Worm (Caenorhabditis elegans): ENCODE data around the gene fbxa-176.

DNA sequence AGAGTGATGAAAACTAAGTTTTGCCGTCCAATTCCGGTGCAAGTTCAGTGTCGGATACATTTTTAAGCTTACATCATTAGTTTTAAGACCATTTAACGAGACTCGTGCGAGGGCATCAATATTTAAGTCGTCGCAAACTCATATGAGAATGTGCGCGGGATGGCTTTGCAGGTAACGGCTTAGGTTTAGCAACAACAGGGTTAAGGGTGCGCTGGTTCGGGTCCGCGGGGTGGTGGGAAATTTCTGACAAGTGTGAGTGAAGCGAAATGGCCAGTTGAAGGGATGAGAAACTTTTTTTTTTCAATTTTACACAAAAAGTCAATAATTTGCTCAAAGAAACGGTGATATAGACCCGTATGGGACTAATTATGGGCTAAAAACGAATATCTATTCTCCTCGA lies 35.6 kb upstream of the fbxa-176 start:
- TF ChIP-seq ama-1 (optimal IDR thresholded peaks at IDR 0.05) (no peak), zip-5 (tag; optimal IDR thresholded peaks at IDR 0.05) (no peak), hlh-30 (tag; optimal IDR thresholded peaks at IDR 0.05; ENCODE audit: insufficient read depth) (no peak), sox-4 (tag; optimal IDR thresholded peaks at IDR 0.05) (no peak), rnt-1 (tag; optimal IDR thresholded peaks at IDR 0.05) (no peak), madf-2 (tag; optimal IDR thresholded peaks at IDR 0.05) (no peak), pros-1 (tag; optimal IDR thresholded peaks at IDR 0.05) (no peak), C08G9.2 (tag; optimal IDR thresholded peaks at IDR 0.05) (no peak), unc-86 (tag; optimal IDR thresholded peaks at IDR 0.05) (no peak), ceh-2 (tag; optimal IDR thresholded peaks at IDR 0.05) (no peak), fkh-6 (tag; optimal IDR thresholded peaks at IDR 0.05) (no peak)

Data from whole organism, late embryonic.